Worm (Caenorhabditis elegans) whole organism, early embryonic: Measurements from ENCODE around the gene C07E3.3.

ENCODE experiments used
- B0310.2 ChIP-seq: sonication (generic microtip); optimal IDR thresholded peaks from 2 replicates; lab custom pipeline; 2016; ENCODE audit warnings: mild to moderate bottlenecking, missing genetic modification characterization, missing compliant biosample characterization
- F13C5.2 ChIP-seq: sonication (generic microtip); optimal IDR thresholded peaks from 2 replicates; lab custom pipeline; 2017; ENCODE audit warnings: mild to moderate bottlenecking, missing genetic modification characterization, inconsistent platforms, missing compliant biosample characterization
- aly-1 ChIP-seq: sonication (generic microtip); optimal IDR thresholded peaks from 2 replicates; lab custom pipeline; 2016; ENCODE audit warnings: missing genetic modification characterization, missing compliant biosample characterization
- ama-1 ChIP-seq: fragments of 150-350 bp; optimal IDR thresholded peaks from 2 replicates; lab custom pipeline; 2014
- ceh-13 ChIP-seq: fragments of 200-800 bp; sonication (Bioruptor generic); optimal IDR thresholded peaks from 2 replicates; lab custom pipeline; 2018; ENCODE audit warnings: mild to moderate bottlenecking, missing genetic modification characterization, missing compliant biosample characterization
- ceh-36 ChIP-seq: sonication (generic microtip); optimal IDR thresholded peaks from 2 replicates; lab custom pipeline; 2016; ENCODE audit warnings: missing genetic modification characterization, inconsistent platforms, missing compliant biosample characterization
- ets-7 ChIP-seq: sonication (generic microtip); optimal IDR thresholded peaks from 2 replicates; lab custom pipeline; 2016; ENCODE audit warnings: missing genotype, missing genetic modification characterization, missing compliant biosample characterization
- flt-1 ChIP-seq: fragments of 200-800 bp; sonication (Bioruptor generic); IDR thresholded peaks from 2 replicates; pipeline ENCODE4 v1.3.6; 2022; ENCODE audit warnings: missing genetic modification characterization, missing compliant biosample characterization
- hmbx-1 ChIP-seq: sonication (generic microtip); optimal IDR thresholded peaks from 2 replicates; lab custom pipeline; 2016; ENCODE audit warnings: mild to moderate bottlenecking, missing genetic modification characterization, missing compliant biosample characterization
- hmg-4 ChIP-seq: fragments of 200-800 bp; sonication (Bioruptor generic); optimal IDR thresholded peaks from 2 replicates; lab custom pipeline; 2018; ENCODE audit warnings: mild to moderate bottlenecking, missing genetic modification characterization, missing compliant biosample characterization
- hnd-1 ChIP-seq: sonication (generic microtip); optimal IDR thresholded peaks from 2 replicates; lab custom pipeline; 2016; ENCODE audit warnings: missing genetic modification characterization, missing compliant biosample characterization
- pes-1 ChIP-seq: fragments of 200-800 bp; sonication (Bioruptor generic); IDR thresholded peaks from 2 replicates; pipeline ENCODE4 v1.3.6; 2022; ENCODE audit warnings: missing genetic modification reagents, missing genetic modification characterization, missing compliant biosample characterization
- scrt-1 ChIP-seq: fragments of 200-800 bp; sonication (Bioruptor generic); IDR thresholded peaks from 2 replicates; pipeline ENCODE4 v1.3.6; 2022; ENCODE audit warnings: missing genetic modification characterization, missing compliant biosample characterization
- sea-1 ChIP-seq: fragments of 200-800 bp; sonication (Bioruptor generic); conservative IDR thresholded peaks from 2 replicates; pipeline ENCODE4 v1.3.6; 2022; ENCODE audit warnings: missing genetic modification characterization, missing compliant biosample characterization
- tbx-11 ChIP-seq: fragments of 200-800 bp; sonication (Bioruptor generic); IDR thresholded peaks from 2 replicates; pipeline ENCODE4 v1.3.6; 2022; ENCODE audit warnings: missing genetic modification characterization, missing compliant biosample characterization
- tbx-37 ChIP-seq: fragments of 200-800 bp; sonication (Bioruptor generic); conservative IDR thresholded peaks from 2 replicates; pipeline ENCODE4 v1.3.6; 2022; ENCODE audit warnings: missing genetic modification reagents, missing genetic modification characterization, missing compliant biosample characterization
- tra-4 ChIP-seq: sonication (generic microtip); optimal IDR thresholded peaks from 2 replicates; lab custom pipeline; 2017; ENCODE audit warnings: missing genetic modification characterization, missing compliant biosample characterization

C07E3.3 gene

DNA sequence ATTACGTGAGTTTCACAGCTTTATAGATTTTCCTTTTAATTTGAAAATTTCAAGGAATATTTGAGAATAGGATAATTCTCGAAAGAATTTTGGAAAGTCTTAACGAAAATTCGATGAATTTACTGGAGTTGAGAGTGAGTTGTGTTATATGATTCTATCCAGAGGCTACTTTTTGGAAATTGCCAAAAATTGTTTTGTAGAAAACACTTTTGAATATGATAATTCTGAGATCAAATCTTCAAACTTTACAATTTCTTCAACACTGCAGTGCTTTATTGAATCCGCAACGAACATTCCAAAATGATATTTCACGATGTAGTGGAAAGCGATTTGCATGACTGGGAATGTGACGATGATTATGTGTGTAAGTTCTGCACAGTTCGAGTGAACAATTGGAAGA, 5.4 kb downstream of the C07E3.3 start, which contains the start of gene C07E3.8:
C07E3.8 (plus strand) TSS at position 301 of the 400 bp plus-strand sequence.
- TF ChIP-seq hmbx-1 (tag; lab: Kevin White, UChicago): no peak
- TF ChIP-seq flt-1 (GFP tag; lab: Robert Waterston, UW): no peak
- TF ChIP-seq ama-1 (lab: Kevin White, UChicago): no peak
- TF ChIP-seq pes-1 (GFP tag; lab: Robert Waterston, UW): no peak
- TF ChIP-seq tra-4 (tag; lab: Kevin White, UChicago): no peak
- no peak for TF ChIP-seq tbx-37 (GFP tag; lab: Robert Waterston, UW)
- TF ChIP-seq ceh-36: no peak
- no peak for TF ChIP-seq tbx-11
- no peak for TF ChIP-seq B0310.2
- TF ChIP-seq ets-7 (tag; lab: Kevin White, UChicago): no peak
- TF ChIP-seq hnd-1: no peak
- TF ChIP-seq sea-1 (GFP tag; lab: Robert Waterston, UW): no peak
- no peak for TF ChIP-seq aly-1 (tag; lab: Kevin White, UChicago)

DNA sequence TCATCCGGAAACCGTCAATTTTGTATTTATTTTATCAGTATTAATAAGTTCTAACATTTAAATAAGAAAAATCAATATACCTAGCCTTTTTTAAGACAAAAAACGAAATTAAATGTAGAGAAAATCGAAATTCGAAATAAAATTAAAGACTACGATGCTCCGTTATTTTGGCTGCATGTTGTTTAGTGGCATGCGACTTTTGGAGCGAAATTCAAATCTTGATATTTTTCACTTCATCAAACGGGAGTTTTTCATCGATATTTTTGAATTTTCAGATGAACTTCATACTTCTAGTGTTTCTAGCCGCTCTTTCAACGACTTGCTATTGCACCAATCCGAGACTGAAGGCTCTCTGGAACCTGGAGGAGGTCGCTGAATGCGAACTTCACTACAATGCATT, 6.8 kb downstream of the C07E3.3 start, which contains the start of gene C07E3.9:
C07E3.9 (plus strand) TSS at position 270 of the 400 bp plus-strand sequence.
- TF ChIP-seq pes-1 (GFP tag; lab: Robert Waterston, UW): no peak
- TF ChIP-seq flt-1 (GFP tag; lab: Robert Waterston, UW): no peak
- TF ChIP-seq ceh-13 (GFP tag; lab: Kevin White, UChicago): no peak
- TF ChIP-seq F13C5.2: no peak
- TF ChIP-seq ets-7 (tag; lab: Kevin White, UChicago): no peak

DNA sequence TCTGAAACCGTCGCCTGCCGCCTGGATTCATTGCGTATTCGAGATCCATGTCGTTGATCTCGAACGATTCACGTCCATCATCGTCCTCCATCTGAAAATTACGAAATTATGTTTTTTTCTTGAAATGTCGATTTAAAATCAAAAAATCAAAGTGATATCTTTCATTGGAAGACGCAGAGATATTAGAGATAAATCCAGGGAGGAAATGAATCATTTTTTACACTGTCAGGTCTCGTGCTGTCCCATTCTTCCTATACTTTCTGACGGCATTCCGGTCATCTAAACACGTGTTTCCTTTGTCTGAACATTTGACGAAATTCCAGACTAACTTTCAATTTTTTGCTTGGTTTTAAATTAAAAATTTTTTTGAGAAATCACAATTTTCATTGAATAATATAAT, 7.4 kb downstream of the C07E3.3 start, which contains the start of gene stip-1:
stip-1 (minus strand) TSS at position 98 of the 400 bp plus-strand sequence.
- TF ChIP-seq tbx-37 (GFP tag; lab: Robert Waterston, UW) (no peak), sea-1 (GFP tag; lab: Robert Waterston, UW) (no peak), flt-1 (GFP tag; lab: Robert Waterston, UW) (no peak), B0310.2 (no peak), tra-4 (tag; lab: Kevin White, UChicago) (no peak), scrt-1 (GFP tag; lab: Robert Waterston, UW) (no peak), ceh-13 (GFP tag; lab: Kevin White, UChicago) (no peak), hmbx-1 (tag; lab: Kevin White, UChicago) (no peak), hmg-4 (GFP tag; lab: Kevin White, UChicago) (no peak), tbx-11 (no peak)

DNA sequence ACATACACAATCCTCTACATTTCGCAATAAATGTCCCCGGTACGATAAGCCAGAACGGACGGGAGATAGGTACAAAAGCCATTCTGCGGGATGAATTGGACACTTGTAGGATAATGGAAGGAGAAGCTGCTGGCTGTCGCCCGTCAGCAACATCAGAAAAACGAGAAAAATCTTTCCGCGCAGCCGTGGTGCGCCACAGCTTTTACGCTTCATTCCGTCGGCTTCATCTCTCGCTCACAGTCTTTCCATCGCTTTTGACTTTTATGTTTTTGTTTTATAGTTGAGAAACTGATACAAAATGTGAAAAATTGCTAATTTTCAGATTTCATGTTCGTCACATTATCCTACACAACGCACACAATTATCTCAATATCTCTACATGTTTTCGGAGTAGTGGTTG, 11.2 kb downstream of the C07E3.3 start, which contains the start of gene C07E3.10:
C07E3.10 (plus strand) TSS at position 301 of the 400 bp plus-strand sequence.
- no peak for TF ChIP-seq scrt-1 (GFP tag; lab: Robert Waterston, UW)
- no peak for TF ChIP-seq tra-4 (tag; lab: Kevin White, UChicago)
- no peak for TF ChIP-seq B0310.2
- TF ChIP-seq flt-1 (GFP tag; lab: Robert Waterston, UW): no peak
- no peak for TF ChIP-seq aly-1 (tag; lab: Kevin White, UChicago)
- no peak for TF ChIP-seq tbx-11

DNA sequence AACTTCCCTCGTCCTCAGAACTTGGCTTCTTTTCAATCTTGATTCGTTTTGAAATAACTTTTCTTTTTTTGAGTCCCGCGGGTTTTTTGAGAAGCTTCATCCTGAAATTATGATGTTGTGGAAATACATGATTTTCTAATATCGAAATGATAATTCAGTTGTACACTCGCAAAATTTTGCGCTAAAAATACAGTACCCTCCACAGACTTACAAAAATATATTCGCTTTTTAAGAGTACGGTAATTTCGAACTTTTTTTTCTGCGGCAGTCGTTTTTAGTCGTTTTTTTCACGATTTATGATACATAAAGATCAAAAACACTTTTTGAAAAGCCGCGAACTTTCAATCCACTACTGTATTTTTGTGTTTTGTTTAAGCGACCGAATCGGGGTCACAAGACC, 12.3 kb downstream of the C07E3.3 start, which contains the start of gene pro-2:
pro-2 (minus strand) TSS at position 101 of the 400 bp plus-strand sequence.
- TF ChIP-seq hmg-4 (GFP tag; lab: Kevin White, UChicago) (no peak), ceh-13 (GFP tag; lab: Kevin White, UChicago) (no peak), aly-1 (tag; lab: Kevin White, UChicago) (no peak), hmbx-1 (tag; lab: Kevin White, UChicago) (no peak), tbx-11 (no peak), ceh-36 (no peak), ama-1 (lab: Kevin White, UChicago) (no peak), tbx-37 (GFP tag; lab: Robert Waterston, UW) (no peak), tra-4 (tag; lab: Kevin White, UChicago) (no peak), sea-1 (GFP tag; lab: Robert Waterston, UW) (no peak), ets-7 (tag; lab: Kevin White, UChicago) (no peak), F13C5.2 (no peak), pes-1 (GFP tag; lab: Robert Waterston, UW) (no peak), B0310.2 (no peak), flt-1 (GFP tag; lab: Robert Waterston, UW) (no peak), scrt-1 (GFP tag; lab: Robert Waterston, UW) (no peak), hnd-1 (no peak)

DNA sequence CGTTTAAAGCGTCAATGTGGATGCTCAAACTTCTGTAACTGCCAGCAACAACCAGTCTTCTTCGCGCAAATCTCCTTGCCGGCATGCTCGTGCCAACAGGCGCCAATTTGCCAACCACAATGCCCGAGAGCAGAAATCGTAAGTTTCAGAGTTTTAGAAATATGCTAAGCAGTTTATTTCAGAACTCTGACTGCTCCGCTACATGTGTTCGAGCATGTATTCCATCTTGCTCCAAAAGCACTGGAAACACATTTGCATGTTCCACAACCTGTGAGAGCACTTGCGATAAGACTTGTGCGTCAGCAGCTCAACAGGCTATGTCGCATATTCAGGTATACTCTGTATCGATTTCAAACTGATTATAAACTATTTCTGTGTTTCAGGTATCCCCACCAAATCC, 27.6 kb downstream of the C07E3.3 start:
- no peak for TF ChIP-seq scrt-1 (GFP tag; lab: Robert Waterston, UW)
- no peak for TF ChIP-seq F13C5.2
- TF ChIP-seq hmg-4 (GFP tag; lab: Kevin White, UChicago): no peak
- no peak for TF ChIP-seq hnd-1
- no peak for TF ChIP-seq tbx-11
- no peak for TF ChIP-seq ama-1 (lab: Kevin White, UChicago)
- TF ChIP-seq pes-1 (GFP tag; lab: Robert Waterston, UW): no peak
- no peak for TF ChIP-seq tra-4 (tag; lab: Kevin White, UChicago)
- TF ChIP-seq flt-1 (GFP tag; lab: Robert Waterston, UW): no peak
- TF ChIP-seq ceh-13 (GFP tag; lab: Kevin White, UChicago): no peak

DNA sequence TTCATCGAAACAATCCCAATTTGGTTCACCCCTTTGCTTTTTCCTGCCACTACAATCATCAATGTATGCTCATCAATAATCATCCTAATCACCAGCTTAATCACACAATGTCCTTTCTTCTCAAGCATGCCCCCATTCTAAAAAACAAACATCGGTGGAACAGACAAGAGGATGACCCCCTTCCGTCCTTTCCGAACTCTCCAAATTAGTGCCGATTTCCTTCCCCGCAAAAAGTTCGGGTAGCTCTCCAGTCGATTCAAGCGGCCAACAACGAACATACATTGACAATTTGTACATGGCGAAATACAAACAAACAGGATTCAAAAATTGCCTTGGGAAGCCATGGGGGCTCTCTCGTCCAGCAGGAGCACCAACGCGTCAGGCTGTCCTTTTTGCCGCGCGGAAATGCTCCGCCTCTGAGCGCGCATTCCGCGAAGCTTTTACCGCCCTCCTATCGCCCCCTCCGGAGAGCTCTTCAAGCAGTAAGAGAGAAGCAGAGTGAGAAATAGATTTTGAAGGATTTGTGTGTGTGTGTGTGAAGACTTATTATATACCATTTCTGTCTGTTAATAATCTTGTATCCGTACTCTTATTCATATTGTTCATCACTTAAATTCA, 31.6 kb downstream of the C07E3.3 start, which contains the start of gene appg-1:
appg-1 (plus strand) TSS at position 427 of the 618 bp plus-strand sequence.
- TF ChIP-seq B0310.2 (no peak), pes-1 (GFP tag; lab: Robert Waterston, UW) (no peak), ama-1 (lab: Kevin White, UChicago) (no peak), scrt-1 (GFP tag; lab: Robert Waterston, UW) (no peak), ets-7 (tag; lab: Kevin White, UChicago) (no peak), F13C5.2 (no peak), hmg-4 (GFP tag; lab: Kevin White, UChicago) (no peak), flt-1 (GFP tag; lab: Robert Waterston, UW) (no peak), tbx-11 (no peak), aly-1 (tag; lab: Kevin White, UChicago) (no peak), hmbx-1 (tag; lab: Kevin White, UChicago) (no peak), sea-1 (GFP tag; lab: Robert Waterston, UW) (no peak), hnd-1 (no peak), tbx-37 (GFP tag; lab: Robert Waterston, UW) (no peak), ceh-13 (GFP tag; lab: Kevin White, UChicago) (no peak), ceh-36 (no peak), tra-4 (tag; lab: Kevin White, UChicago) (no peak)
